Fruit fly (Drosophila melanogaster) Kc167 (cell line): Measurements from ENCODE around the gene dpr9.

ENCODE experiments used
- Myc ChIP-seq: fragments of >200 bp; optimal IDR thresholded peaks from 2 replicates; lab custom pipeline; 2017; ENCODE audit warnings: missing external identifiers
- Sin3A ChIP-seq: fragments of >200 bp; optimal IDR thresholded peaks from 2 replicates; lab custom pipeline; 2018; ENCODE audit warnings: missing external identifiers
- h ChIP-seq: fragments of >200 bp; optimal IDR thresholded peaks from 3 replicates; lab custom pipeline; 2018; ENCODE audit warnings: missing external identifiers
- insv ChIP-seq: fragments of >200 bp; optimal IDR thresholded peaks from 3 replicates; lab custom pipeline; 2018; ENCODE audit warnings: missing external identifiers
- psq ChIP-seq: fragments of >200 bp; optimal IDR thresholded peaks from 2 replicates; lab custom pipeline; 2017; ENCODE audit warnings: missing external identifiers
- ttk ChIP-seq: sonication (Bioruptor generic); optimal IDR thresholded peaks from 2 replicates; lab custom pipeline; 2017; ENCODE audit warnings: missing external identifiers

DNA sequence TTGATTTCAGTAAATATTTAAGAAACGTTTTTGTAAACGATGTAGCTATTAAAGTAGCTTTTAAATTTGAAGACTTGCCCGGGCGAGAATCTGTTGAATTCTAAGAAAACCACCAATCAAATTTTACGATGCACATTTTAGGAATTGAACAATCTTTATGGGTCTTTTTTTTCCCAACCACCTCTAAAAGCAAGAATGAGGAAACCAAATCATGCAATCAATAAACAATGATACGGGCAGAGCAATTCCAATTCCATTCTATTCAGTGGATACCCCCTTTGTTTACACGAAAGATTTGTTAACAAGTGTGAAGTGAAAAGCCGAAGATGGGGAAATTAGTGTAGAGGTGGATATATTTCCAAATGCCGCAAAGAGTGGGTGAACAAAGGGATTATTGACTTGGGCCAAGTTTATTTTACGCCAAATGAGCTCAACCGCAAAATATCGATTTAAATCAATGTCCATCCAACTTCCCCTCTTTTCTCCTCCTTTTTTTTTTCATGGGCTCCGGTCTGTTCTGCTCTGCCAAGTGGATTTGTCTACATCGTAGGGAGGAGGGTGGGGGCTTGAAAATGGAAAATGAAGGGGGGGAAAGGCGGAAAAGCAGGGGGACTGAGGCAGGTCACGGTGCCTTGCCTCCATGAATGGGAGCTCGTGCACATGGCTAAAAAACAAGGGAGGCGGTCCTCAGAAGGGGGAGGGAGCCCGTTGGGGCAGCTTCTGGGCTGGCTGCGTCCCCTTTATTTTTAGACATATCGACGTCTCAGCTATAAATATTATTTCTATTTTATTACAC lies 44.8 kb upstream of the dpr9 start:
- no peak for TF ChIP-seq insv (lab: Kevin White, UChicago)
- TF ChIP-seq h (lab: Kevin White, UChicago), result no peak
- TF ChIP-seq psq (lab: Kevin White, UChicago), result no peak
- no peak for TF ChIP-seq Myc (lab: Kevin White, UChicago)
- TF ChIP-seq ttk (lab: Kevin White, UChicago), result no peak
- TF ChIP-seq Sin3A (lab: Kevin White, UChicago), result no peak
